Worm (Caenorhabditis elegans): Measurements from ENCODE around the gene ZK185.5.

Gene ZK185.5

ce11 chrIV:4538672-4539071, 7.0 kb downstream of the ZK185.5 start (continued):
- 0 out of 2 replicates have a peak, but pooled peaks have one; percentile 55 for TF ChIP-seq sea-2 (GFP tag; IDR thresholded peaks at IDR 0.05)
- no peak for TF ChIP-seq bed-1 (GFP tag; IDR thresholded peaks at IDR 0.05)
- peak; percentile 18; the same call in 1 of the 2 replicates for TF ChIP-seq F33H1.4 (GFP tag; IDR thresholded peaks at IDR 0.05)
- TF ChIP-seq K12H6.12 (tag; optimal IDR thresholded peaks at IDR 0.05) = no peak
- no peak for TF ChIP-seq nhr-27 (tag; optimal IDR thresholded peaks at IDR 0.05)
- peak; percentile 48 for TF ChIP-seq madf-6 (GFP tag; IDR thresholded peaks at IDR 0.05)
- peak; percentile 88 for TF ChIP-seq hmg-1.2 (GFP tag; IDR thresholded peaks at IDR 0.05)
- no peak for TF ChIP-seq pha-4 (tag; optimal IDR thresholded peaks at IDR 0.05)
- TF ChIP-seq nfya-2 (GFP tag; IDR thresholded peaks at IDR 0.05) = no peak
- TF ChIP-seq hlh-12 (tag; optimal IDR thresholded peaks at IDR 0.05) = no peak
- TF ChIP-seq B0035.1 (tag; optimal IDR thresholded peaks at IDR 0.05) = no peak
- TF ChIP-seq rpc-1 (optimal IDR thresholded peaks at IDR 0.05) = peak; percentile 62
- TF ChIP-seq rpc-1 (tag; optimal IDR thresholded peaks at IDR 0.05) = peak; percentile 73
- no peak for TF ChIP-seq Y53F4B.3 (GFP tag; IDR thresholded peaks at IDR 0.05)
- no peak for TF ChIP-seq aptf-3 (GFP tag; IDR thresholded peaks at IDR 0.05)
- TF ChIP-seq attf-3 (GFP tag; conservative IDR thresholded peaks at IDR 0.05) = no peak
- TF ChIP-seq Y79H2A.3 (GFP tag; conservative IDR thresholded peaks at IDR 0.05) = no peak
- no peak for TF ChIP-seq mxl-1 (tag; optimal IDR thresholded peaks at IDR 0.05)
- TF ChIP-seq snpc-1.1 (tag; optimal IDR thresholded peaks at IDR 0.05; ENCODE audit: insufficient read depth) = peak; percentile 91
- TF ChIP-seq F57C9.4 (tag; optimal IDR thresholded peaks at IDR 0.05) = no peak
- no peak for TF ChIP-seq nfya-1 (tag; optimal IDR thresholded peaks at IDR 0.05; ENCODE audit: borderline replicate concordance, insufficient read depth)
- no peak for TF ChIP-seq tlf-1 (GFP tag; optimal IDR thresholded peaks at IDR 0.05)
- no peak for TF ChIP-seq repo-1 (tag; optimal IDR thresholded peaks at IDR 0.05)
- no peak for TF ChIP-seq die-1 (tag; optimal IDR thresholded peaks at IDR 0.05)
- no peak for TF ChIP-seq F39B2.1 (GFP tag; IDR thresholded peaks at IDR 0.05)
- TF ChIP-seq D2030.7 (GFP tag; IDR thresholded peaks at IDR 0.05) = peak; percentile 50; the same call in 1 of the 2 replicates
- TF ChIP-seq ztf-28 (GFP tag; IDR thresholded peaks at IDR 0.05) = 0 out of 2 replicates have a peak, but pooled peaks have one; percentile 41
- no peak for TF ChIP-seq unc-62 (GFP tag; optimal IDR thresholded peaks at IDR 0.05)
- TF ChIP-seq B0019.2 (GFP tag; conservative IDR thresholded peaks at IDR 0.05) = no peak
- no peak for TF ChIP-seq F10E7.11 (tag; optimal IDR thresholded peaks at IDR 0.05)
- TF ChIP-seq unc-130 (GFP tag; optimal IDR thresholded peaks at IDR 0.05) = no peak
- TF ChIP-seq snpc-3.4 (tag; optimal IDR thresholded peaks at IDR 0.05) = peak; percentile 64
- no peak for TF ChIP-seq lin-35 (GFP tag; optimal IDR thresholded peaks at IDR 0.05)
- TF ChIP-seq lin-40 (tag; optimal IDR thresholded peaks at IDR 0.05) = no peak
- no peak for TF ChIP-seq hlh-26 (GFP tag; conservative IDR thresholded peaks at IDR 0.05)
- no peak for TF ChIP-seq somi-1 (GFP tag; optimal IDR thresholded peaks at IDR 0.05)
- no peak for TF ChIP-seq C17E4.6 (GFP tag; IDR thresholded peaks at IDR 0.05)
- no peak for TF ChIP-seq mes-4 (tag; optimal IDR thresholded peaks at IDR 0.05)
- TF ChIP-seq F23B12.7 (tag; optimal IDR thresholded peaks at IDR 0.05; ENCODE audit: insufficient read depth) = peak; percentile 7
- TF ChIP-seq Y53G8AR.9 (GFP tag; conservative IDR thresholded peaks at IDR 0.05) = no peak
- TF ChIP-seq rec-8 (tag; optimal IDR thresholded peaks at IDR 0.05) = no peak
- TF ChIP-seq ceh-79 (tag; optimal IDR thresholded peaks at IDR 0.05) = no peak
- peak; percentile 88 for TF ChIP-seq snpc-4 (GFP tag; optimal IDR thresholded peaks at IDR 0.05)
- peak; percentile 88 to 96 (median 92) for TF ChIP-seq snpc-4 (tag; optimal IDR thresholded peaks at IDR 0.05)
- no peak for TF ChIP-seq Y67H2A.10 (GFP tag; conservative IDR thresholded peaks at IDR 0.05)
- no peak for TF ChIP-seq T26A5.8 (tag; optimal IDR thresholded peaks at IDR 0.05)

Data from whole organism, young adult.